Worm (Caenorhabditis elegans) whole organism, late embryonic: Measurements from ENCODE around the gene F53F1.4.

Experiments
- fkh-10 ChIP-seq: fragments of 150-350 bp; optimal IDR thresholded peaks from 2 replicates; lab custom pipeline; 2014; ENCODE audit warnings: missing biosample characterization, missing genetic modification reagents, missing genetic modification characterization
- nhr-232 ChIP-seq: sonication (generic microtip); optimal IDR thresholded peaks from 2 replicates; lab custom pipeline; 2016; ENCODE audit warnings: missing genetic modification characterization, missing compliant biosample characterization
- sdc-2 ChIP-seq: sonication (generic microtip); optimal IDR thresholded peaks from 2 replicates; lab custom pipeline; 2016; ENCODE audit warnings: missing genotype, missing genetic modification characterization, missing compliant biosample characterization
- sox-4 ChIP-seq: sonication (generic microtip); optimal IDR thresholded peaks from 2 replicates; lab custom pipeline; 2017; ENCODE audit warnings: mild to moderate bottlenecking, missing genetic modification characterization, inconsistent platforms, missing compliant biosample characterization

DNA sequence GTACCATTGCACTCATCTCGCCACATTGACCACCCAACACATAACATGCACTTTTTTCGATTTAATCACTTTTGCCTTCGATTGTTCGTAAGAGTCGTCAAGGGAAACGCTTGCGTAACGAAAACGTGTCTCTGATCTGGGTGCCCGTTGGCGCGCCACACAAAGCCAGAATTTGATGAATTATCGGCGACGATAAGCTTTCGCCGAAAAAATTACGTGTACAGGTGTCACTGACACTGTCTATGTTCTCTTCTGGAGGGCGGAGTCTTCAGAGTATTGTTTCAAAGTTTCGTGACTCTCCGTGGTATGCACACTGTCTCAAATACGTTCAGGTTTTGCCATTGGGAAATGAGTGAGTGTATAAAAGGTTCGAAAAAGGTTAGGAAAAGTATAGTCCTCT lies at the start of gene F53F1.4:
- no peak for TF ChIP-seq nhr-232 (tag; lab: Kevin White, UChicago)
- TF ChIP-seq sox-4 (tag; lab: Kevin White, UChicago), result no peak
- TF ChIP-seq sdc-2, result no peak
- TF ChIP-seq fkh-10 (GFP tag; lab: Kevin White, UChicago), result no peak
